Worm (Caenorhabditis elegans) whole organism, L3 larva: Measurements from ENCODE around the gene daf-36.

Experiments
- ama-1 ChIP-seq: fragments of 150-350 bp; optimal IDR thresholded peaks from 2 replicates; lab custom pipeline; 2018
- ceh-16 ChIP-seq: sonication (generic microtip); optimal IDR thresholded peaks from 2 replicates; lab custom pipeline; 2017; ENCODE audit warnings: missing biosample characterization, missing genetic modification characterization
- ceh-9 ChIP-seq: sonication (generic microtip); optimal IDR thresholded peaks from 2 replicates; lab custom pipeline; 2018; ENCODE audit warnings: missing biosample characterization, missing genetic modification characterization
- elt-1 ChIP-seq: fragments of 150-350 bp; optimal IDR thresholded peaks from 2 replicates; lab custom pipeline; 2014; ENCODE audit warnings: missing biosample characterization, missing genetic modification characterization
- elt-2 ChIP-seq: sonication (generic microtip); optimal IDR thresholded peaks from 2 replicates; lab custom pipeline; 2016; ENCODE audit warnings: missing genetic modification reagents, mild to moderate bottlenecking, missing genetic modification characterization, missing compliant biosample characterization
- elt-3 ChIP-seq, 3 experiments: fragments of 150-350 bp in 1 of 3; sonication (generic microtip) in 2 of 3; optimal IDR thresholded peaks; 2 replicates in 2 of 3; 4 replicates in 1 of 3; lab custom pipeline; 2014 to 2017; ENCODE audit warnings: missing biosample characterization in 3 of 3, missing genetic modification characterization in 3 of 3
- lin-39 ChIP-seq: fragments of 150-350 bp; optimal IDR thresholded peaks from 2 replicates; lab custom pipeline; 2018; ENCODE audit warnings: missing biosample characterization, missing genetic modification reagents, missing genetic modification characterization
- lsy-12 ChIP-seq: sonication (generic microtip); optimal IDR thresholded peaks from 2 replicates; lab custom pipeline; 2016; ENCODE audit warnings: mild to moderate bottlenecking, missing genetic modification characterization, missing compliant biosample characterization
- nhr-11 ChIP-seq: fragments of 150-350 bp; optimal IDR thresholded peaks from 2 replicates; lab custom pipeline; 2014; ENCODE audit warnings: missing biosample characterization, missing genetic modification characterization
- nhr-12 ChIP-seq: fragments of 150-350 bp; optimal IDR thresholded peaks from 2 replicates; lab custom pipeline; 2014; ENCODE audit warnings: missing biosample characterization, missing genetic modification characterization
- nhr-23 ChIP-seq: fragments of 150-350 bp; optimal IDR thresholded peaks from 2 replicates; lab custom pipeline; 2014; ENCODE audit warnings: missing biosample characterization, missing genetic modification reagents, missing genetic modification characterization
- nhr-237 ChIP-seq: fragments of 150-350 bp; optimal IDR thresholded peaks from 2 replicates; lab custom pipeline; 2014; ENCODE audit warnings: missing biosample characterization, missing genetic modification characterization
- nhr-28 ChIP-seq: fragments of 150-350 bp; optimal IDR thresholded peaks from 2 replicates; lab custom pipeline; 2014; ENCODE audit warnings: missing biosample characterization, missing genetic modification characterization
- snpc-4 ChIP-seq: fragments of 150-350 bp; optimal IDR thresholded peaks from 2 replicates; lab custom pipeline; 2014; ENCODE audit warnings: missing biosample characterization, missing genetic modification characterization
- tbx-2 ChIP-seq: sonication (generic microtip); optimal IDR thresholded peaks from 2 replicates; lab custom pipeline; 2016; ENCODE audit warnings: mild to moderate bottlenecking, missing genetic modification characterization, missing compliant biosample characterization
- unc-62 ChIP-seq: fragments of 150-350 bp; sonication (generic microtip); optimal IDR thresholded peaks from 4 replicates; lab custom pipeline; 2014; ENCODE audit warnings: missing biosample characterization, missing genetic modification reagents, missing genetic modification characterization
- zag-1 ChIP-seq: fragments of 150-350 bp; optimal IDR thresholded peaks from 2 replicates; lab custom pipeline; 2014; ENCODE audit warnings: missing biosample characterization, missing genetic modification characterization
- ztf-11 ChIP-seq: fragments of 150-350 bp; optimal IDR thresholded peaks from 2 replicates; lab custom pipeline; 2014; ENCODE audit warnings: missing biosample characterization, missing genetic modification characterization
- ztf-4 ChIP-seq: fragments of 150-350 bp; optimal IDR thresholded peaks from 2 replicates; lab custom pipeline; 2014; ENCODE audit warnings: missing biosample characterization, missing genetic modification characterization

The daf-36 gene

ce11 chrV:10174632-10175075 is 50.9 kb downstream of the daf-36 start (continued):
- TF ChIP-seq nhr-28 (tag; lab: Kevin White, UChicago) (no peak), elt-2 (tag; lab: Kevin White, UChicago) (no peak), nhr-23 (no peak), lin-39 (tag; lab: Kevin White, UChicago) (peak; percentile 85)

ce11 chrV:10173653-10174052 is 51.9 kb downstream of the daf-36 start, which contains the start of gene egl-3:
Gene egl-3 (minus strand): TSS chrV:10173753.
- TF ChIP-seq unc-62 (GFP tag; lab: Kevin White, UChicago) (no peak), elt-2 (tag; lab: Kevin White, UChicago) (no peak), zag-1 (tag; lab: Kevin White, UChicago) (no peak), nhr-237 (tag; lab: Kevin White, UChicago) (no peak), snpc-4 (tag; lab: Kevin White, UChicago) (no peak), ceh-9 (tag; lab: Kevin White, UChicago) (no peak), tbx-2 (no peak), ama-1 (lab: Kevin White, UChicago) (no peak), lsy-12 (no peak), ztf-4 (tag; lab: Kevin White, UChicago) (no peak), nhr-23 (no peak), nhr-11 (tag; lab: Kevin White, UChicago) (no peak), ztf-11 (tag; lab: Kevin White, UChicago) (no peak), elt-3 (tag; optimal IDR thresholded peaks at IDR 0.05; lab: Kevin White, UChicago) (no peak), elt-1 (tag; lab: Kevin White, UChicago) (no peak), nhr-12 (tag; lab: Kevin White, UChicago) (no peak), ceh-16 (tag; lab: Kevin White, UChicago) (no peak)
